Fruit fly (Drosophila melanogaster) Kc167 (cell line): ENCODE data around the gene CG3638.

ENCODE experiments used
- Sin3A ChIP-seq: fragments of >200 bp; optimal IDR thresholded peaks from 2 replicates; lab custom pipeline; 2018; ENCODE audit warnings: missing external identifiers
- h ChIP-seq: fragments of >200 bp; optimal IDR thresholded peaks from 3 replicates; lab custom pipeline; 2018; ENCODE audit warnings: missing external identifiers
- insv ChIP-seq: fragments of >200 bp; optimal IDR thresholded peaks from 3 replicates; lab custom pipeline; 2018; ENCODE audit warnings: missing external identifiers
- ttk ChIP-seq: sonication (Bioruptor generic); optimal IDR thresholded peaks from 2 replicates; lab custom pipeline; 2017; ENCODE audit warnings: missing external identifiers

dm6 chrX:1197862-1198261 is 38.6 kb downstream of the CG3638 start:
- TF ChIP-seq Sin3A (lab: Kevin White, UChicago): no peak
- no peak for TF ChIP-seq h
- TF ChIP-seq insv (lab: Kevin White, UChicago): no peak
- no peak for TF ChIP-seq ttk (lab: Kevin White, UChicago)
